Fruit fly (Drosophila melanogaster) whole organism, prepupa: Measurements from ENCODE around the gene CG3984.
A peak's percentile ranks its signal among the peaks of the same experiment; 100 is the strongest.

Source experiments
- Blimp-1 ChIP-seq: fragments of 200-800 bp; sonication (Bioruptor generic); optimal IDR thresholded peaks from 3 replicates; lab custom pipeline; 2017; ENCODE audit warnings: missing biosample characterization, missing genetic modification characterization, mild to moderate bottlenecking, moderate library complexity, missing genetic modification reagents
- CG10631 ChIP-seq: fragments of 200-800 bp; sonication (Bioruptor generic); optimal IDR thresholded peaks from 2 replicates; lab custom pipeline; 2016; ENCODE audit warnings: missing biosample characterization, missing genetic modification characterization
- CG10669 ChIP-seq: fragments of 200-800 bp; sonication (Bioruptor generic); optimal IDR thresholded peaks from 3 replicates; lab custom pipeline; 2018; ENCODE audit warnings: missing biosample characterization, mild to moderate bottlenecking, missing genetic modification characterization, moderate library complexity
- CG15336 ChIP-seq: fragments of 200-800 bp; sonication (Bioruptor generic); IDR thresholded peaks from 2 replicates; pipeline ENCODE4 v1.3.6; 2022; ENCODE audit warnings: missing biosample characterization, missing genetic modification characterization
- CG16779 ChIP-seq: fragments of 200-800 bp; sonication (Bioruptor generic); optimal IDR thresholded peaks from 3 replicates; lab custom pipeline; 2017; ENCODE audit warnings: missing biosample characterization, mild to moderate bottlenecking, missing genetic modification characterization
- CG3032 ChIP-seq: fragments of 200-800 bp; optimal IDR thresholded peaks from 2 replicates; lab custom pipeline; 2019; ENCODE audit warnings: missing biosample characterization, mild to moderate bottlenecking, missing genetic modification characterization, moderate library complexity
- CG31627 ChIP-seq: fragments of 200-800 bp; sonication (Bioruptor generic); optimal IDR thresholded peaks from 3 replicates; lab custom pipeline; 2016; ENCODE audit warnings: missing biosample characterization, missing genetic modification characterization
- CG34406 ChIP-seq: fragments of 200-800 bp; sonication (Bioruptor generic); optimal IDR thresholded peaks from 3 replicates; lab custom pipeline; 2016; ENCODE audit warnings: missing biosample characterization, missing genetic modification characterization
- CG3919 ChIP-seq: fragments of 200-800 bp; sonication (Bioruptor generic); optimal IDR thresholded peaks from 3 replicates; lab custom pipeline; 2016; ENCODE audit warnings: missing biosample characterization, missing genetic modification characterization
- CG6163 ChIP-seq: fragments of 200-800 bp; sonication (Bioruptor generic); IDR thresholded peaks from 3 replicates; pipeline ENCODE4 v1.3.6; 2022; ENCODE audit warnings: missing biosample characterization, missing genetic modification characterization
- CG6276 ChIP-seq: fragments of 200-800 bp; sonication (Bioruptor generic); optimal IDR thresholded peaks from 2 replicates; lab custom pipeline; 2017; ENCODE audit warnings: missing biosample characterization, mild to moderate bottlenecking, missing genetic modification characterization
- CG6792 ChIP-seq: fragments of 200-800 bp; sonication (Bioruptor generic); optimal IDR thresholded peaks from 3 replicates; lab custom pipeline; 2016; ENCODE audit warnings: missing biosample characterization, missing genetic modification characterization
- CG6808 ChIP-seq: fragments of 200-800 bp; sonication (Bioruptor generic); optimal IDR thresholded peaks from 3 replicates; lab custom pipeline; 2017; ENCODE audit warnings: missing biosample characterization, missing genetic modification characterization, mild to moderate bottlenecking, moderate library complexity, missing genetic modification reagents
- CG7368 ChIP-seq: fragments of 200-800 bp; sonication (Bioruptor generic); optimal IDR thresholded peaks from 3 replicates; lab custom pipeline; 2016; ENCODE audit warnings: missing biosample characterization, missing genetic modification characterization
- CG8119 ChIP-seq: fragments of 200-800 bp; sonication (Bioruptor generic); IDR thresholded peaks from 3 replicates; pipeline ENCODE4 v1.3.6; 2022; ENCODE audit warnings: missing biosample characterization, missing genetic modification characterization
- CG8319 ChIP-seq: fragments of 200-800 bp; sonication (Bioruptor generic); optimal IDR thresholded peaks from 3 replicates; lab custom pipeline; 2016; ENCODE audit warnings: missing biosample characterization, missing genetic modification characterization
- CG8632 ChIP-seq: fragments of 200-800 bp; sonication (Bioruptor generic); optimal IDR thresholded peaks from 3 replicates; lab custom pipeline; 2016; ENCODE audit warnings: missing biosample characterization, missing genetic modification characterization
- CG9139 ChIP-seq: fragments of 200-800 bp; sonication (Bioruptor generic); optimal IDR thresholded peaks from 3 replicates; lab custom pipeline; 2017; ENCODE audit warnings: missing biosample characterization, mild to moderate bottlenecking, missing genetic modification characterization
- Eip75B ChIP-seq: fragments of 200-800 bp; sonication (Bioruptor generic); optimal IDR thresholded peaks from 3 replicates; lab custom pipeline; 2016; ENCODE audit warnings: missing biosample characterization, missing genetic modification characterization
- Eip78C ChIP-seq: fragments of 200-800 bp; sonication (Bioruptor generic); peaks from one replicate; lab custom pipeline; 2016; ENCODE audit warnings: missing biosample characterization, missing genetic modification characterization
- Ets21C ChIP-seq: fragments of 200-800 bp; sonication (Bioruptor generic); optimal IDR thresholded peaks from 3 replicates; lab custom pipeline; 2016; ENCODE audit warnings: missing biosample characterization, missing genetic modification characterization
- Ets96B ChIP-seq: fragments of 200-800 bp; optimal IDR thresholded peaks from 2 replicates; lab custom pipeline; 2019; ENCODE audit warnings: missing biosample characterization, mild to moderate bottlenecking, missing genetic modification characterization, moderate library complexity
- Gug ChIP-seq: fragments of 200-800 bp; sonication (Bioruptor generic); IDR thresholded peaks from 2 replicates; pipeline ENCODE4 v1.3.6; 2022; ENCODE audit warnings: missing biosample characterization, missing genetic modification characterization
- Hr39 ChIP-seq: fragments of 200-800 bp; sonication (Bioruptor generic); optimal IDR thresholded peaks from 2 replicates; lab custom pipeline; 2016; ENCODE audit warnings: missing biosample characterization, missing genetic modification characterization
- Hr4 ChIP-seq: fragments of 200-800 bp; sonication (Bioruptor generic); optimal IDR thresholded peaks from 3 replicates; lab custom pipeline; 2016; ENCODE audit warnings: missing biosample characterization, missing genetic modification characterization
- Lpt ChIP-seq: fragments of 200-800 bp; sonication (Bioruptor generic); optimal IDR thresholded peaks from 3 replicates; lab custom pipeline; 2016; ENCODE audit warnings: missing biosample characterization, missing genetic modification characterization
- Sox102F ChIP-seq: fragments of 200-800 bp; sonication (Bioruptor generic); optimal IDR thresholded peaks from 2 replicates; lab custom pipeline; 2016; ENCODE audit warnings: missing biosample characterization, mild to moderate bottlenecking, missing genetic modification characterization
- Sox14 ChIP-seq: fragments of 200-800 bp; sonication (Bioruptor generic); optimal IDR thresholded peaks from 3 replicates; lab custom pipeline; 2016; ENCODE audit warnings: missing biosample characterization, missing genetic modification characterization
- Sox15 ChIP-seq: fragments of 200-800 bp; sonication (Bioruptor generic); optimal IDR thresholded peaks from 3 replicates; lab custom pipeline; 2016; ENCODE audit warnings: missing biosample characterization, missing genetic modification characterization
- achi ChIP-seq: fragments of 200-800 bp; sonication (Bioruptor generic); optimal IDR thresholded peaks from 3 replicates; lab custom pipeline; 2016; ENCODE audit warnings: missing biosample characterization, missing genetic modification characterization
- cyc ChIP-seq: fragments of 200-800 bp; sonication (Bioruptor generic); optimal IDR thresholded peaks from 3 replicates; lab custom pipeline; 2016; ENCODE audit warnings: missing biosample characterization, missing genetic modification characterization
- dac ChIP-seq: fragments of 200-800 bp; sonication (Bioruptor generic); optimal IDR thresholded peaks from 2 replicates; lab custom pipeline; 2017; ENCODE audit warnings: missing biosample characterization, mild to moderate bottlenecking, missing genetic modification characterization
- dsx ChIP-seq: fragments of 200-800 bp; optimal IDR thresholded peaks from 3 replicates; lab custom pipeline; 2019; ENCODE audit warnings: missing biosample characterization, mild to moderate bottlenecking, missing genetic modification characterization, moderate library complexity; ENCODE audit not compliant: poor library complexity, severe bottlenecking
- esn ChIP-seq: fragments of 200-800 bp; sonication (Bioruptor generic); optimal IDR thresholded peaks from 2 replicates; lab custom pipeline; 2016; ENCODE audit warnings: missing biosample characterization, mild to moderate bottlenecking, missing genetic modification characterization, moderate library complexity
- fd59A ChIP-seq: fragments of 200-800 bp; sonication (Bioruptor generic); optimal IDR thresholded peaks from 2 replicates; lab custom pipeline; 2017; ENCODE audit warnings: missing biosample characterization, mild to moderate bottlenecking, missing genetic modification characterization, missing genetic modification reagents
- fkh ChIP-seq: fragments of 200-800 bp; sonication (Bioruptor generic); optimal IDR thresholded peaks from 3 replicates; lab custom pipeline; 2017; ENCODE audit warnings: missing biosample characterization, mild to moderate bottlenecking, missing genetic modification characterization, moderate library complexity
- lz ChIP-seq: fragments of 200-800 bp; sonication (Bioruptor generic); optimal IDR thresholded peaks from 3 replicates; lab custom pipeline; 2016; ENCODE audit warnings: missing biosample characterization, missing genetic modification characterization
- net ChIP-seq: fragments of 200-800 bp; sonication (Bioruptor generic); optimal IDR thresholded peaks from 3 replicates; lab custom pipeline; 2016; ENCODE audit warnings: missing biosample characterization, missing genetic modification characterization
- spab ChIP-seq: fragments of 200-800 bp; sonication (Bioruptor generic); optimal IDR thresholded peaks from 2 replicates; lab custom pipeline; 2017; ENCODE audit warnings: missing biosample characterization, mild to moderate bottlenecking, missing genetic modification characterization, missing genetic modification reagents
- ss ChIP-seq, 2 experiments: fragments of 200-800 bp; sonication (Bioruptor generic); optimal IDR thresholded peaks; 2 replicates in 1 of 2; 3 replicates in 1 of 2; lab custom pipeline; 2017 to 2018; ENCODE audit warnings: mild to moderate bottlenecking in 2 of 2, missing biosample characterization in 2 of 2, missing genetic modification characterization in 2 of 2, moderate library complexity in 1 of 2
- svp ChIP-seq: fragments of 200-800 bp; sonication (Bioruptor generic); peaks from one replicate; lab custom pipeline; 2016; ENCODE audit warnings: missing biosample characterization, missing genetic modification characterization
- topi ChIP-seq: fragments of 200-800 bp; sonication (Bioruptor generic); optimal IDR thresholded peaks from 3 replicates; lab custom pipeline; 2016; ENCODE audit warnings: missing biosample characterization, missing genetic modification characterization
- vri ChIP-seq: fragments of 200-800 bp; sonication (Bioruptor generic); optimal IDR thresholded peaks from 3 replicates; lab custom pipeline; 2016; ENCODE audit warnings: missing biosample characterization, mild to moderate bottlenecking, missing genetic modification characterization

Gene CG3984

dm6 chr3R:15131677-15132076, 5.3 kb upstream of the CG3984 start, which contains the start of gene CG42788 (continued):
- TF ChIP-seq CG16779 = peak; percentile 22
- no peak for TF ChIP-seq CG7368 (GFP tag; lab: Kevin White, UChicago)
- TF ChIP-seq Hr4 (GFP tag; lab: Kevin White, UChicago) = no peak
- peak; percentile 88 for TF ChIP-seq Sox14 (GFP tag; lab: Kevin White, UChicago)
- peak; percentile 40 for TF ChIP-seq topi (GFP tag; lab: Kevin White, UChicago)
- peak; percentile 28 for TF ChIP-seq Hr39 (GFP tag; lab: Kevin White, UChicago)
- peak; percentile 92 for TF ChIP-seq Eip78C (GFP tag; lab: Kevin White, UChicago)
- TF ChIP-seq net (GFP tag; lab: Kevin White, UChicago) = peak; percentile 61
- no peak for TF ChIP-seq CG8119 (GFP tag; lab: Robert Waterston, UW)
- peak; percentile 23 for TF ChIP-seq CG3032 (tag; lab: Kevin White, UChicago)
- peak; percentile 62 for TF ChIP-seq achi (GFP tag; lab: Kevin White, UChicago)
- TF ChIP-seq CG6808 = no peak
- TF ChIP-seq vri = peak; percentile 77
- peak in 1 of 2 experiments; percentile 34 for TF ChIP-seq ss (GFP tag; optimal IDR thresholded peaks at IDR 0.05; lab: Kevin White, UChicago)
- TF ChIP-seq, all 60 proteins: peak for 30

- TF ChIP-seq Sox15 (GFP tag; lab: Kevin White, UChicago) (no peak), esn (no peak), CG9139 (GFP tag; lab: Kevin White, UChicago) (no peak), Sox102F (GFP tag; lab: Kevin White, UChicago) (no peak), lz (no peak)
Observed at dm6 chr3R:15136015-15136414, 933 bp upstream of the CG3984 start.

DNA sequence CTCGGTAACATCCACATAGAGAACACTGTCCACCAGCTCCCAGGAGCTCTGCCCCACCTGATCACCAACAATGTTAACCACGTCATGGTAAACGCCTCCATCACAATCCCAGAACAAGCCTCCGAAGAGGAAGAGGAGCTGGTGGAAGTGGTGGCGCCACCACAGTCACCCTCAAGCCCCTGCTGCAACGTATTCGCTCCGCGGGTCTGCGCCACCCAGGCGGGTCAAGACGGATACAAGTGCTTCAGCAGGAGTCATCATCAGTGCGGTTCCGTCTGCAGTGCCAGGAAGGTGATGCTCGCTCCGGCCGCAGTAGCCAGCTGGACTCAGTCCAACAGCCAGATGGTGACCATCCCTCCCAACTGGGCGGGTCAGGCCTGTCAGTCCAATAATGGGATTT, 1.3 kb downstream of the CG3984 start:
- TF ChIP-seq net (GFP tag; lab: Kevin White, UChicago) (no peak), Hr4 (GFP tag; lab: Kevin White, UChicago) (no peak), CG10631 (GFP tag; lab: Kevin White, UChicago) (no peak), fkh (GFP tag; lab: Kevin White, UChicago) (no peak), CG6792 (GFP tag; lab: Kevin White, UChicago) (no peak), dsx (GFP tag; lab: Kevin White, UChicago) (no peak), CG8632 (GFP tag; lab: Kevin White, UChicago) (no peak), svp (no peak), vri (no peak), dac (GFP tag; lab: Kevin White, UChicago) (no peak), CG7368 (GFP tag; lab: Kevin White, UChicago) (no peak), Lpt (no peak), cyc (GFP tag; lab: Kevin White, UChicago) (no peak), fd59A (no peak), CG6163 (GFP tag; lab: Robert Waterston, UW) (no peak), CG31627 (GFP tag; lab: Kevin White, UChicago) (no peak), Eip75B (GFP tag; lab: Kevin White, UChicago) (no peak), CG6276 (GFP tag; lab: Kevin White, UChicago) (no peak), Ets21C (no peak), CG15336 (GFP tag; lab: Robert Waterston, UW) (no peak)

dm6 chr3R:15139010-15139815, 2.3 kb downstream of the CG3984 start:
- TF ChIP-seq Sox102F (GFP tag; lab: Kevin White, UChicago) (peak; percentile 17), CG9139 (GFP tag; lab: Kevin White, UChicago) (no peak), CG3032 (tag; lab: Kevin White, UChicago) (no peak), Ets96B (tag; lab: Kevin White, UChicago) (no peak), CG10669 (GFP tag; lab: Kevin White, UChicago) (no peak), Eip75B (GFP tag; lab: Kevin White, UChicago) (no peak), Sox15 (GFP tag; lab: Kevin White, UChicago) (peak; percentile 11), Gug (GFP tag; lab: Robert Waterston, UW) (no peak), CG34406 (GFP tag; lab: Kevin White, UChicago) (peak; percentile 18), CG8632 (GFP tag; lab: Kevin White, UChicago) (peak; percentile 11), CG8319 (GFP tag; lab: Kevin White, UChicago) (no peak), esn (peak; percentile 52), vri (peak; percentile 76), Blimp-1 (GFP tag; lab: Kevin White, UChicago) (no peak), svp (peak; percentile 72), CG3919 (no peak), CG31627 (GFP tag; lab: Kevin White, UChicago) (peak; percentile 23), Sox14 (GFP tag; lab: Kevin White, UChicago) (peak; percentile 8), spab (GFP tag; lab: Kevin White, UChicago) (no peak), lz (peak; percentile 14), topi (GFP tag; lab: Kevin White, UChicago) (peak; percentile 19), CG6792 (GFP tag; lab: Kevin White, UChicago) (no peak)
